Worm (Caenorhabditis elegans) whole organism, early embryonic: Measurements from ENCODE around the gene lrpc-1.

ENCODE experiments used
- F13C5.2 ChIP-seq: sonication (generic microtip); optimal IDR thresholded peaks from 2 replicates; lab custom pipeline; 2017; ENCODE audit warnings: mild to moderate bottlenecking, missing genetic modification characterization, inconsistent platforms, missing compliant biosample characterization
- ama-1 ChIP-seq: fragments of 150-350 bp; optimal IDR thresholded peaks from 2 replicates; lab custom pipeline; 2014
- hnd-1 ChIP-seq: sonication (generic microtip); optimal IDR thresholded peaks from 2 replicates; lab custom pipeline; 2016; ENCODE audit warnings: missing genetic modification characterization, missing compliant biosample characterization
- pes-1 ChIP-seq: fragments of 200-800 bp; sonication (Bioruptor generic); IDR thresholded peaks from 2 replicates; pipeline ENCODE4 v1.3.6; 2022; ENCODE audit warnings: missing genetic modification reagents, missing genetic modification characterization, missing compliant biosample characterization
- tbx-37 ChIP-seq: fragments of 200-800 bp; sonication (Bioruptor generic); conservative IDR thresholded peaks from 2 replicates; pipeline ENCODE4 v1.3.6; 2022; ENCODE audit warnings: missing genetic modification reagents, missing genetic modification characterization, missing compliant biosample characterization
- tra-4 ChIP-seq: sonication (generic microtip); optimal IDR thresholded peaks from 2 replicates; lab custom pipeline; 2017; ENCODE audit warnings: missing genetic modification characterization, missing compliant biosample characterization

DNA sequence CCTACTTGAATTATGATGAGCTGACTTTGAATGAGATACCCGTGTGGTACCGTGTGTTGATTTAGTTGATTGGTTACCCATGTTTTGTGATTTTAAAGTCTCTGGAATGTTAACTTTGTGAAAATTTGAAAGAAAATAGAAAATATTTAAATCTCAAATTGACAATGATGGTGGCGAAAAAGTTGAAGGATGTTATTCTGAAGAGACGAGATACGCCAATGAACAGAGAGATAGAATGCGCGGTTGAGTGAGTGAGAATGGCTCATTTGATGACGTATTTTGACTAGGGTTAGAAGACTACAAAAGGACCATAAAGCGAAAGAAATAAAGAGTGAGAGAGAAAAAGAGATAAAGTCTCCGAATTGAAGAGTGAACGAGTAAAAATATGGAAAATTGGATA, 42.6 kb downstream of the lrpc-1 start, which contains the start of gene glb-6:
- no peak for TF ChIP-seq pes-1 (GFP tag; lab: Robert Waterston, UW)
- no peak for TF ChIP-seq ama-1
- no peak for TF ChIP-seq tbx-37
- TF ChIP-seq tra-4 (tag; lab: Kevin White, UChicago), result no peak
- no peak for TF ChIP-seq hnd-1
- TF ChIP-seq F13C5.2 (tag; lab: Kevin White, UChicago), result no peak
